Worm (Caenorhabditis elegans): ENCODE data around the gene F44B9.10.
A peak's percentile ranks its signal among the peaks of the same experiment; 100 is the strongest.

Gene F44B9.10

DNA sequence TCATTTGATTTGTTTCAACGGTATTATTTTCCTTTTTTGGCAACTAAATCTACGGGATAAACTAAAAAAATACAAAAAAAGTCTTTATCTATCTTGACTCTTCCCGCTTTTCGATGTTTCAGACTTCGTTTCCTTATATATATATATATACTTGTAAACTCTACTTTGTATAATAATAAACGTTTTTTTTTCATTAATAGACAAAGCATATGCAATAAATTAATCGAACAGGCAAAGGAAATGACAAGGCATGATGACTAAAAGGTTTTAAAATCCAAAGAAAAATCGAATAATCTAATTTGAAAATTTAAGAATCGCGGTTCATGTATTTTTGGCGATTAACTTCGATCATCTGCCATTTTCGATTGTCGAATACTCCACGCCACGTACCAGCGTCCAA is 19.9 kb downstream of the F44B9.10 start:
- TF ChIP-seq lin-54 (GFP tag; optimal IDR thresholded peaks at IDR 0.05) (no peak), him-1 (tag; optimal IDR thresholded peaks at IDR 0.05) (peak; percentile 91), athp-1 (tag; optimal IDR thresholded peaks at IDR 0.05) (peak; percentile 31), let-607 (tag; optimal IDR thresholded peaks at IDR 0.05) (no peak), hrde-1 (tag; optimal IDR thresholded peaks at IDR 0.05; ENCODE audit: borderline replicate concordance) (peak; percentile 25), ztf-3 (GFP tag; optimal IDR thresholded peaks at IDR 0.05) (no peak), unc-130 (GFP tag; optimal IDR thresholded peaks at IDR 0.05) (peak; percentile 3), madf-6 (GFP tag; IDR thresholded peaks at IDR 0.05) (0 out of 2 replicates have a peak, but pooled peaks have one; percentile 23), nhr-27 (tag; optimal IDR thresholded peaks at IDR 0.05) (no peak)

DNA sequence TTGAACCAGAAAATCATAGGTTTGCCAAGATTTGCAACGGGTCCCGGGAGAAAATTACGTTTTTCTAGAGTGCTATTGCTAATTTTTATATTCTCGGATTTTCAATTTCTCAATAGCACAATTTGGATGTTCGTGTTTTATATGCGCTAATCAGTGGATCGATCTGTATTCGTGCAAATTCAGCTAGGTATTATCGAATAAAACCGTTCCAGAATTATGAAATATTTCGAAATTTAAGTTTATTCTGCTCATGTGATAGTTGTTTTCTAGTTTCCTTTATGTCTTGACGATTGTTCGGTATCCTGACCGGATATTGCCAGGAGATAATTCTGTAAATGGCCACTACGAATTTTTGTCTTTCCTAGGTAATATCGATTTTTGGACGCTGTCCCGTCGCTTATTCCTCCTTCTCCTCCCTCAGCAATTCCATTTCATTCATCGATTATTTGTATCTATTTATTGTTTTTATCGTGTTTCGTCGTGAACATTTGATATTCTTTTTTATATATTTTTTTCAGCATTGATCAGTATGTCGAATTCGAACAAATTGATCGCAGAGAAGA is 23.1 kb downstream of the F44B9.10 start, which contains the start of gene cit-1.2:
Gene cit-1.2, plus strand, starts transcription at position 513 of the 563 bp plus-strand sequence.
- TF ChIP-seq let-607 (tag; optimal IDR thresholded peaks at IDR 0.05) (no peak), unc-130 (GFP tag; optimal IDR thresholded peaks at IDR 0.05) (no peak), cebp-1 (GFP tag; IDR thresholded peaks at IDR 0.05) (peak; percentile 23; the same call in 1 of the 2 replicates), cebp-1 (tag; optimal IDR thresholded peaks at IDR 0.05) (peak; percentile 67), nfyb-1 (GFP tag; IDR thresholded peaks at IDR 0.05) (0 out of 2 replicates have a peak, but pooled peaks have one; percentile 30), pbrm-1 (GFP tag; IDR thresholded peaks at IDR 0.05) (0 out of 2 replicates have a peak, but pooled peaks have one; percentile 19)

DNA sequence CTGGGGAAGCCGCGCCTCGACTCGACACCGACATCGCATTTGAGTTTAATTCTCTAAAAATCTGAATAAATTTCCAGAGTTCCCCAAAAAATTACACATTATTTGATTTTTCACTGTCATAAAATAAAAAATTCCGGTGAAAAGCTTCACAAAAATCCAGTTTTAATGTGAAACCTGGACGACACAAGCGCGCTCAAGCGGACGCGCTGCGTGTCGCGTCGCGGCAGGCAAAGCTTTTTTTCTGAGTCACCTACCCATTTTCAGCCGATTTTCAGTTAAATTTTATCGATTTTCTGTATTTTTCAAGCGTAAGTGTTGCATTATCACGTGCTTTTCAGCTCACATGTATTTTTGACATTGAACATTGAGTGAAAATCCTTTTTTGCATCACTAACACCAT is 23.7 kb downstream of the F44B9.10 start, which contains the start of gene cit-1.1:
Gene cit-1.1, minus strand, starts transcription at position 53 of the 400 bp plus-strand sequence.
- no peak for TF ChIP-seq rcor-1 (GFP tag; IDR thresholded peaks at IDR 0.05)
- TF ChIP-seq K11D2.4 (GFP tag; IDR thresholded peaks at IDR 0.05): no peak
- TF ChIP-seq nhr-80 (tag; optimal IDR thresholded peaks at IDR 0.05): peak; percentile 15
- TF ChIP-seq madf-3 (GFP tag; IDR thresholded peaks at IDR 0.05): peak; percentile 97
- no peak for TF ChIP-seq akir-1 (GFP tag; optimal IDR thresholded peaks at IDR 0.05)

DNA sequence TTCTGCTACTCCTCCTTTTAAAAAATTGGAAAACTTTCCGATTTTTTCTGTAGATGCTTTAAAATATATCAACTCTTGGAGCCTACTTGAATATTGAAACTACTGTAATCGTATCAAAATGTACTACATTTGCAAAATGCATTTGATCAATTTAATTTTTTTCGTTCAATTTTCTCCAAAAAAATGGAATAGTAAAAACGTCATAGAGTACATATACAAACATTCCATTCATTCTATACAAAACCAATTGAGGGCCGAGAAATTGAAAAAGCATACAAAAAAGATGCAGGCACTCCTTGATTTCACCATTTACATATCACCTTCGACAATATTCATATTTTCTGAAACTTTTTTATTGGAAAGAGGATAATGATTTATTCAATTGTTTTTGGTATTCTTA is 29.3 kb downstream of the F44B9.10 start, which contains the start of gene C06G4.6:
Gene C06G4.6, plus strand, starts transcription at position 301 of the 400 bp plus-strand sequence.
- TF ChIP-seq egl-44 (GFP tag; IDR thresholded peaks at IDR 0.05): no peak
- TF ChIP-seq Y79H2A.3 (GFP tag; conservative IDR thresholded peaks at IDR 0.05): no peak
- no peak for TF ChIP-seq C06A6.2 (GFP tag; conservative IDR thresholded peaks at IDR 0.05)
- TF ChIP-seq akir-1 (GFP tag; optimal IDR thresholded peaks at IDR 0.05): no peak
- TF ChIP-seq nfya-1 (tag; optimal IDR thresholded peaks at IDR 0.05; ENCODE audit: borderline replicate concordance, insufficient read depth): no peak
- no peak for TF ChIP-seq K11D2.4 (GFP tag; IDR thresholded peaks at IDR 0.05)
- TF ChIP-seq nhr-27 (tag; optimal IDR thresholded peaks at IDR 0.05): no peak
- no peak for TF ChIP-seq mes-4 (tag; optimal IDR thresholded peaks at IDR 0.05)
- TF ChIP-seq rec-8 (tag; optimal IDR thresholded peaks at IDR 0.05): no peak

DNA sequence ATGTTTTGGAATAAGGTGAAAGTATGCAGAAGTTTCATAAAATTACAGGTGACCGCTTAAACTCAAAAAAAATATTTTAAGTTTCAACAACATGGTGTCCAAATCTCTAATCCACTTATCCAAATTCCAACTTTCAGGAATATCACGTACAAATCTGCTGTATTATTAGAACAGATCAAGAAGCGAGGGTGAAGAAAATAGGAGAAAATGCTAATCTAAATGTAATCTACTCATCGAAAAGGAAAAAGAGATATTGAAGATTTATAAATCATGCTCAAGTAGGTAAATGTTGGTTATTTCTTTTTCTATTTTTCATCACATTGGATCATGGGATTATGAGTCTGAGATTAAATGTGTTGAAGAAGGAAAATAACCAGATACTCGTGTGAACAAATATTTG is 31.9 kb downstream of the F44B9.10 start:
- no peak for TF ChIP-seq chd-7 (tag; optimal IDR thresholded peaks at IDR 0.05)
- no peak for TF ChIP-seq tlf-1 (GFP tag; optimal IDR thresholded peaks at IDR 0.05)
- no peak for TF ChIP-seq F52B5.7 (tag; optimal IDR thresholded peaks at IDR 0.05)
- no peak for TF ChIP-seq lin-40 (tag; optimal IDR thresholded peaks at IDR 0.05)
- no peak for TF ChIP-seq madf-10 (tag; optimal IDR thresholded peaks at IDR 0.05)
- no peak for TF ChIP-seq sea-2 (GFP tag; IDR thresholded peaks at IDR 0.05)

Data from whole organism, young adult.